Fruit fly (Drosophila melanogaster) whole organism, pupa: ENCODE measurements around the gene CG13786.

Source experiments
- CG10348 ChIP-seq: fragments of 200-800 bp; sonication (Bioruptor generic); IDR thresholded peaks from 2 replicates; pipeline ENCODE4 v1.3.6; 2022; ENCODE audit warnings: missing biosample characterization, missing genetic modification characterization
- CG12605 ChIP-seq: fragments of 200-800 bp; sonication (Bioruptor generic); IDR thresholded peaks from 2 replicates; pipeline ENCODE4 v1.3.6; 2022; ENCODE audit warnings: missing biosample characterization, missing genetic modification characterization
- CG13204 ChIP-seq: fragments of 200-800 bp; sonication (Bioruptor generic); optimal IDR thresholded peaks from 2 replicates; lab custom pipeline; 2018; ENCODE audit warnings: missing biosample characterization, mild to moderate bottlenecking, missing genetic modification characterization, moderate library complexity
- CG14655 ChIP-seq: fragments of 200-800 bp; sonication (Bioruptor generic); optimal IDR thresholded peaks from 3 replicates; lab custom pipeline; 2017; ENCODE audit warnings: mild to moderate bottlenecking, missing biosample characterization, missing genetic modification reagents, missing genetic modification characterization
- CG15710 ChIP-seq: fragments of 200-800 bp; sonication (Bioruptor generic); optimal IDR thresholded peaks from 2 replicates; lab custom pipeline; 2018; ENCODE audit warnings: missing biosample characterization, mild to moderate bottlenecking, missing genetic modification characterization, moderate library complexity
- CG17806 ChIP-seq: fragments of 200-800 bp; sonication (Bioruptor generic); optimal IDR thresholded peaks from 2 replicates; lab custom pipeline; 2018; ENCODE audit warnings: missing biosample characterization, mild to moderate bottlenecking, missing genetic modification characterization, moderate library complexity
- CG32121 ChIP-seq: fragments of 200-800 bp; sonication (Bioruptor generic); IDR thresholded peaks from 2 replicates; pipeline ENCODE4 v1.3.6; 2022; ENCODE audit warnings: missing biosample characterization, missing genetic modification characterization
- CG34367 ChIP-seq: fragments of 200-800 bp; sonication (Bioruptor generic); optimal IDR thresholded peaks from 2 replicates; lab custom pipeline; 2018; ENCODE audit warnings: missing biosample characterization, mild to moderate bottlenecking, missing genetic modification characterization
- CG4496 ChIP-seq: fragments of 200-800 bp; sonication (Bioruptor generic); IDR thresholded peaks from 3 replicates; pipeline ENCODE4 v1.3.6; 2022; ENCODE audit warnings: missing biosample characterization, missing genetic modification characterization
- CG8159 ChIP-seq: fragments of 200-800 bp; sonication (Bioruptor generic); optimal IDR thresholded peaks from 3 replicates; lab custom pipeline; 2018; ENCODE audit warnings: missing biosample characterization, mild to moderate bottlenecking, missing genetic modification characterization, moderate library complexity
- CG8301 ChIP-seq: fragments of 200-800 bp; sonication (Bioruptor generic); optimal IDR thresholded peaks from 2 replicates; lab custom pipeline; 2018; ENCODE audit warnings: missing biosample characterization, mild to moderate bottlenecking, missing genetic modification characterization
- CG9948 ChIP-seq: fragments of 200-800 bp; sonication (Bioruptor generic); optimal IDR thresholded peaks from 2 replicates; lab custom pipeline; 2018; ENCODE audit warnings: missing biosample characterization, mild to moderate bottlenecking, missing genetic modification characterization, moderate library complexity
- D1 ChIP-seq: fragments of 200-800 bp; sonication (Bioruptor generic); optimal IDR thresholded peaks from 2 replicates; lab custom pipeline; 2018; ENCODE audit warnings: missing biosample characterization, mild to moderate bottlenecking, missing genetic modification characterization, moderate library complexity
- EcR ChIP-seq: fragments of 200-800 bp; sonication (Bioruptor generic); optimal IDR thresholded peaks from 3 replicates; lab custom pipeline; 2019; ENCODE audit warnings: missing biosample characterization, missing genetic modification characterization, mild to moderate bottlenecking, moderate library complexity, missing genetic modification reagents
- Ets98B ChIP-seq: fragments of 200-800 bp; sonication (Bioruptor generic); IDR thresholded peaks from 2 replicates; pipeline ENCODE4 v1.3.6; 2022; ENCODE audit warnings: missing biosample characterization, missing genetic modification characterization
- Pif1A ChIP-seq: fragments of 200-800 bp; sonication (Bioruptor generic); optimal IDR thresholded peaks from 3 replicates; lab custom pipeline; 2016; ENCODE audit warnings: missing biosample characterization, missing genetic modification characterization
- Pif1B ChIP-seq: fragments of 200-800 bp; sonication (Bioruptor generic); optimal IDR thresholded peaks from 3 replicates; lab custom pipeline; 2016; ENCODE audit warnings: missing biosample characterization, missing genetic modification characterization
- Snoo ChIP-seq: fragments of 200-800 bp; sonication (Bioruptor generic); optimal IDR thresholded peaks from 3 replicates; lab custom pipeline; 2017; ENCODE audit warnings: missing biosample characterization, mild to moderate bottlenecking, missing genetic modification characterization, inconsistent platforms
- fd96Ca ChIP-seq: fragments of 200-800 bp; sonication (Bioruptor generic); IDR thresholded peaks from 3 replicates; pipeline ENCODE4 v1.3.6; 2022; ENCODE audit warnings: missing biosample characterization, missing genetic modification characterization
- gl ChIP-seq: fragments of 200-800 bp; sonication (Bioruptor generic); optimal IDR thresholded peaks from 2 replicates; lab custom pipeline; 2018; ENCODE audit warnings: missing biosample characterization, mild to moderate bottlenecking, missing genetic modification characterization
- rn ChIP-seq: fragments of 200-800 bp; sonication (Bioruptor generic); IDR thresholded peaks from 2 replicates; pipeline ENCODE4 v1.3.6; 2022; ENCODE audit warnings: missing biosample characterization, missing genetic modification characterization

CG13786 gene

dm6 chr2L:7227434-7227833 is 25.3 kb downstream of the CG13786 start, which contains the start of gene CG43799:
TSS of gene CG43799 (plus strand) at chr2L:7227734.
- TF ChIP-seq CG14655 (GFP tag; lab: Kevin White, UChicago) (no peak), rn (GFP tag; lab: Robert Waterston, UW) (no peak), Pif1B (GFP tag; lab: Kevin White, UChicago) (no peak), CG8301 (tag; lab: Kevin White, UChicago) (no peak), CG13204 (GFP tag; lab: Kevin White, UChicago) (no peak), Ets98B (GFP tag; lab: Robert Waterston, UW) (no peak), CG9948 (no peak), Pif1A (no peak), D1 (tag; lab: Kevin White, UChicago) (no peak), CG17806 (no peak), CG10348 (GFP tag; lab: Robert Waterston, UW) (no peak), gl (no peak), CG32121 (GFP tag; lab: Robert Waterston, UW) (no peak), fd96Ca (GFP tag; lab: Robert Waterston, UW) (no peak), CG12605 (GFP tag; lab: Robert Waterston, UW) (no peak), EcR (GFP tag; lab: Kevin White, UChicago) (no peak), CG8159 (tag; lab: Kevin White, UChicago) (no peak), CG15710 (tag; lab: Kevin White, UChicago) (no peak), Snoo (tag; lab: Kevin White, UChicago) (no peak), CG34367 (tag; lab: Kevin White, UChicago) (no peak)
- TF ChIP-seq, all 21 proteins: peak for 0

- TF ChIP-seq CG34367 (tag; lab: Kevin White, UChicago) (no peak), D1 (tag; lab: Kevin White, UChicago) (no peak), CG17806 (no peak), CG14655 (GFP tag; lab: Kevin White, UChicago) (no peak), CG10348 (GFP tag; lab: Robert Waterston, UW) (no peak), Pif1A (no peak), CG4496 (GFP tag; lab: Robert Waterston, UW) (no peak), CG8159 (tag; lab: Kevin White, UChicago) (no peak)
Measured at dm6 chr2L:7226587-7226986, 26.2 kb downstream of the CG13786 start.

dm6 chr2L:7222829-7223272 is 29.9 kb downstream of the CG13786 start, which contains the start of gene mEFG1:
TSS of gene mEFG1 (minus strand) at chr2L:7223081.
- TF ChIP-seq CG32121 (GFP tag; lab: Robert Waterston, UW) (no peak), CG4496 (GFP tag; lab: Robert Waterston, UW) (peak; percentile 43; the same call in 2 of the 3 replicates)
- TF ChIP-seq, all 21 proteins: peak for 1

dm6 chr2L:7219650-7220267 is 33.0 kb downstream of the CG13786 start, which contains the start of gene CG13784:
TSS of gene CG13784 (minus strand) at chr2L:7220033.
- TF ChIP-seq Snoo (tag; lab: Kevin White, UChicago) (peak; percentile 14), CG32121 (GFP tag; lab: Robert Waterston, UW) (peak; percentile 33), Pif1B (GFP tag; lab: Kevin White, UChicago) (peak; percentile 28), CG34367 (tag; lab: Kevin White, UChicago) (peak; percentile 13), CG12605 (GFP tag; lab: Robert Waterston, UW) (peak; percentile 19; the same call in 1 of the 2 replicates), rn (GFP tag; lab: Robert Waterston, UW) (no peak), CG8301 (tag; lab: Kevin White, UChicago) (peak; percentile 16), gl (no peak), CG4496 (GFP tag; lab: Robert Waterston, UW) (peak; percentile 76), CG15710 (tag; lab: Kevin White, UChicago) (peak; percentile 19), Ets98B (GFP tag; lab: Robert Waterston, UW) (0 out of 2 replicates have a peak, but pooled peaks have one; percentile 44)
- TF ChIP-seq, all 21 proteins: peak for 9

- no peak for TF ChIP-seq CG8159 (tag; lab: Kevin White, UChicago)
- TF ChIP-seq CG8301 (tag; lab: Kevin White, UChicago), result peak; percentile 5
- no peak for TF ChIP-seq Pif1A
- TF ChIP-seq CG9948, result no peak
- peak; percentile 8; the same call in 2 of the 3 replicates for TF ChIP-seq CG4496 (GFP tag; lab: Robert Waterston, UW)
- peak; percentile 6 for TF ChIP-seq CG14655 (GFP tag; lab: Kevin White, UChicago)
- no peak for TF ChIP-seq CG32121 (GFP tag; lab: Robert Waterston, UW)
- TF ChIP-seq CG10348 (GFP tag; lab: Robert Waterston, UW), result no peak
- no peak for TF ChIP-seq CG34367 (tag; lab: Kevin White, UChicago)
- no peak for TF ChIP-seq D1 (tag; lab: Kevin White, UChicago)
- no peak for TF ChIP-seq Ets98B (GFP tag; lab: Robert Waterston, UW)
- no peak for TF ChIP-seq gl
- no peak for TF ChIP-seq rn (GFP tag; lab: Robert Waterston, UW)
- TF ChIP-seq Pif1B (GFP tag; lab: Kevin White, UChicago), result no peak
Measured at dm6 chr2L:7219172-7219571, 33.6 kb downstream of the CG13786 start.

dm6 chr2L:7217931-7218330 is 34.9 kb downstream of the CG13786 start:
- no peak for TF ChIP-seq Pif1A
- no peak for TF ChIP-seq Pif1B (GFP tag; lab: Kevin White, UChicago)
- TF ChIP-seq CG8301 (tag; lab: Kevin White, UChicago), result no peak
- TF ChIP-seq Ets98B (GFP tag; lab: Robert Waterston, UW), result no peak
- TF ChIP-seq EcR (GFP tag; lab: Kevin White, UChicago), result no peak
- no peak; the same call in 2 of the 3 replicates for TF ChIP-seq CG4496 (GFP tag; lab: Robert Waterston, UW)
- no peak for TF ChIP-seq CG15710 (tag; lab: Kevin White, UChicago)
- no peak for TF ChIP-seq CG9948
- no peak for TF ChIP-seq CG14655 (GFP tag; lab: Kevin White, UChicago)
- no peak for TF ChIP-seq CG12605 (GFP tag; lab: Robert Waterston, UW)
- no peak for TF ChIP-seq CG17806
- TF ChIP-seq CG8159 (tag; lab: Kevin White, UChicago), result no peak
- TF ChIP-seq Snoo (tag; lab: Kevin White, UChicago), result no peak
- no peak for TF ChIP-seq gl
